Fruit fly (Drosophila melanogaster) whole organism, embryonic: ENCODE data around the gene Btnd.

Experiments
- BEAF-32 ChIP-seq: fragments of 200-800 bp; sonication (Bioruptor generic); optimal IDR thresholded peaks from 3 replicates; lab custom pipeline; 2017; ENCODE audit warnings: missing biosample characterization, missing genetic modification characterization, mild to moderate bottlenecking, moderate library complexity, missing genetic modification reagents
- CG10147 ChIP-seq: fragments of 200-800 bp; sonication (Bioruptor generic); optimal IDR thresholded peaks from 2 replicates; lab custom pipeline; 2019; ENCODE audit warnings: missing biosample characterization, mild to moderate bottlenecking, missing genetic modification characterization, moderate library complexity
- CG10431 ChIP-seq: fragments of 200-800 bp; sonication (Bioruptor generic); optimal IDR thresholded peaks from 3 replicates; lab custom pipeline; 2018; ENCODE audit warnings: missing biosample characterization, mild to moderate bottlenecking, missing genetic modification characterization
- CG10462 ChIP-seq: fragments of 200-800 bp; sonication (Bioruptor generic); optimal IDR thresholded peaks from 2 replicates; lab custom pipeline; 2016; ENCODE audit warnings: missing biosample characterization, missing genetic modification characterization
- CG1233 ChIP-seq: fragments of 200-800 bp; sonication (Bioruptor generic); optimal IDR thresholded peaks from 4 replicates; lab custom pipeline; 2018; ENCODE audit warnings: missing biosample characterization, mild to moderate bottlenecking, missing genetic modification characterization
- CG15269 ChIP-seq: fragments of 200-800 bp; sonication (Bioruptor generic); optimal IDR thresholded peaks from 2 replicates; lab custom pipeline; 2018; ENCODE audit warnings: missing biosample characterization, mild to moderate bottlenecking, missing genetic modification characterization, moderate library complexity
- CG15601 ChIP-seq: fragments of 200-800 bp; sonication (Bioruptor generic); optimal IDR thresholded peaks from 3 replicates; lab custom pipeline; 2019; ENCODE audit warnings: missing biosample characterization, mild to moderate bottlenecking, missing genetic modification characterization, moderate library complexity
- CG17568 ChIP-seq: fragments of 200-800 bp; sonication (Bioruptor generic); optimal IDR thresholded peaks from 2 replicates; lab custom pipeline; 2018; ENCODE audit warnings: missing biosample characterization, mild to moderate bottlenecking, missing genetic modification characterization, moderate library complexity
- CG1792 ChIP-seq: fragments of 200-800 bp; sonication (Bioruptor generic); optimal IDR thresholded peaks from 2 replicates; lab custom pipeline; 2016; ENCODE audit warnings: missing biosample characterization, missing genetic modification characterization
- CG2875 ChIP-seq: fragments of 200-800 bp; sonication (Bioruptor generic); optimal IDR thresholded peaks from 2 replicates; lab custom pipeline; 2017; ENCODE audit warnings: missing biosample characterization, mild to moderate bottlenecking, missing genetic modification characterization, missing genetic modification reagents
- CG30020 ChIP-seq: fragments of 200-800 bp; optimal IDR thresholded peaks from 2 replicates; lab custom pipeline; 2019; ENCODE audit warnings: missing biosample characterization, mild to moderate bottlenecking, missing genetic modification characterization, moderate library complexity
- CG31224 ChIP-seq: fragments of 200-800 bp; sonication (Bioruptor generic); IDR thresholded peaks from 2 replicates; pipeline ENCODE4 v1.3.6; 2022; ENCODE audit warnings: missing biosample characterization, missing genetic modification characterization
- CG32767 ChIP-seq: fragments of 200-800 bp; sonication (Bioruptor generic); IDR thresholded peaks from 2 replicates; pipeline ENCODE4 v1.3.6; 2022; ENCODE audit warnings: missing biosample characterization, missing genetic modification characterization
- CG32772 ChIP-seq: fragments of 200-800 bp; sonication (Bioruptor generic); IDR thresholded peaks from 2 replicates; pipeline ENCODE4 v1.3.6; 2022; ENCODE audit warnings: missing biosample characterization, missing genetic modification characterization
- CG3838 ChIP-seq: fragments of 200-800 bp; sonication (Bioruptor generic); optimal IDR thresholded peaks from 3 replicates; lab custom pipeline; 2016; ENCODE audit warnings: missing biosample characterization, missing genetic modification characterization
- CG6654 ChIP-seq: fragments of 200-800 bp; sonication (Bioruptor generic); optimal IDR thresholded peaks from 2 replicates; lab custom pipeline; 2017; ENCODE audit warnings: missing biosample characterization, mild to moderate bottlenecking, missing genetic modification characterization
- CG6854 ChIP-seq: fragments of 200-800 bp; sonication (Bioruptor generic); optimal IDR thresholded peaks from 3 replicates; lab custom pipeline; 2017; ENCODE audit warnings: missing biosample characterization, mild to moderate bottlenecking, missing genetic modification characterization
- CG7786 ChIP-seq: fragments of 200-800 bp; sonication (Bioruptor generic); optimal IDR thresholded peaks from 2 replicates; lab custom pipeline; 2016; ENCODE audit warnings: missing biosample characterization, missing genetic modification characterization
- CG9797 ChIP-seq: fragments of 200-800 bp; sonication (Bioruptor generic); optimal IDR thresholded peaks from 3 replicates; lab custom pipeline; 2018; ENCODE audit warnings: missing biosample characterization, mild to moderate bottlenecking, missing genetic modification characterization
- CG9817 ChIP-seq: fragments of 200-800 bp; sonication (Bioruptor generic); optimal IDR thresholded peaks from 2 replicates; lab custom pipeline; 2018; ENCODE audit warnings: missing biosample characterization, mild to moderate bottlenecking, missing genetic modification characterization, moderate library complexity
- CrebB ChIP-seq: fragments of 200-800 bp; sonication (Bioruptor generic); optimal IDR thresholded peaks from 3 replicates; lab custom pipeline; 2018; ENCODE audit warnings: missing biosample characterization, mild to moderate bottlenecking, missing genetic modification characterization
- D ChIP-seq, 2 experiments: fragments of 200-800 bp in 1 of 2; fragments of >200 bp in 1 of 2; sonication (Bioruptor generic) in 1 of 2; optimal IDR thresholded peaks; 2 replicates in 1 of 2; 3 replicates in 1 of 2; lab custom pipeline; 2017; ENCODE audit warnings: mild to moderate bottlenecking in 1 of 2, missing biosample characterization in 1 of 2, missing genetic modification characterization in 1 of 2, missing genetic modification reagents in 1 of 2
- D19A ChIP-seq: fragments of 200-800 bp; optimal IDR thresholded peaks from 3 replicates; lab custom pipeline; 2019; ENCODE audit warnings: missing biosample characterization, mild to moderate bottlenecking, missing genetic modification characterization, moderate library complexity
- Drgx ChIP-seq: fragments of 200-800 bp; sonication (Bioruptor generic); IDR thresholded peaks from 2 replicates; pipeline ENCODE4 v1.3.6; 2022; ENCODE audit warnings: missing biosample characterization, missing genetic modification characterization
- Elba2 ChIP-seq: fragments of 200-800 bp; sonication (Bioruptor generic); optimal IDR thresholded peaks from 3 replicates; lab custom pipeline; 2016; ENCODE audit warnings: missing biosample characterization, missing genetic modification characterization
- H2.0 ChIP-seq: fragments of 200-800 bp; sonication (Bioruptor generic); IDR thresholded peaks from 2 replicates; pipeline ENCODE4 v1.3.6; 2022; ENCODE audit warnings: missing biosample characterization, missing genetic modification characterization
- HmgD ChIP-seq: fragments of 200-800 bp; sonication (Bioruptor generic); optimal IDR thresholded peaks from 3 replicates; lab custom pipeline; 2016; ENCODE audit warnings: missing biosample characterization, missing genetic modification characterization
- Kr ChIP-seq: fragments of 200-800 bp; sonication (Bioruptor generic); optimal IDR thresholded peaks from 2 replicates; lab custom pipeline; 2017; ENCODE audit warnings: missing biosample characterization, mild to moderate bottlenecking, missing genetic modification characterization
- MTF-1 ChIP-seq: fragments of 200-800 bp; sonication (Bioruptor generic); optimal IDR thresholded peaks from 2 replicates; lab custom pipeline; 2018; ENCODE audit warnings: missing biosample characterization, mild to moderate bottlenecking, missing genetic modification characterization, borderline replicate concordance
- Mes4 ChIP-seq: fragments of 200-800 bp; sonication (Bioruptor generic); optimal IDR thresholded peaks from 2 replicates; lab custom pipeline; 2016; ENCODE audit warnings: missing biosample characterization, missing genetic modification characterization
- NC2α ChIP-seq: fragments of 200-800 bp; sonication (Bioruptor generic); optimal IDR thresholded peaks from 2 replicates; lab custom pipeline; 2016; ENCODE audit warnings: missing biosample characterization, missing genetic modification characterization
- Neu2 ChIP-seq: fragments of 200-800 bp; sonication (Bioruptor generic); optimal IDR thresholded peaks from 3 replicates; lab custom pipeline; 2016; ENCODE audit warnings: missing biosample characterization, missing genetic modification characterization, borderline replicate concordance
- Rx ChIP-seq: fragments of 200-800 bp; sonication (Bioruptor generic); IDR thresholded peaks from 2 replicates; pipeline ENCODE4 v1.3.6; 2022; ENCODE audit warnings: missing biosample characterization, missing genetic modification characterization
- Scr ChIP-seq: fragments of 200-800 bp; sonication (Bioruptor generic); IDR thresholded peaks from 2 replicates; pipeline ENCODE4 v1.3.6; 2022; ENCODE audit warnings: missing biosample characterization, missing genetic modification characterization; ENCODE audit not compliant: partially characterized antibody
- Sin3A ChIP-seq: fragments of >200 bp; optimal IDR thresholded peaks from 2 replicates; lab custom pipeline; 2018
- Ssrp ChIP-seq: fragments of 200-800 bp; sonication (Bioruptor generic); optimal IDR thresholded peaks from 2 replicates; lab custom pipeline; 2018; ENCODE audit warnings: missing biosample characterization, mild to moderate bottlenecking, missing genetic modification characterization, moderate library complexity
- cad ChIP-seq: fragments of >200 bp; optimal IDR thresholded peaks from 2 replicates; lab custom pipeline; 2017; ENCODE audit warnings: missing biosample characterization, missing genetic modification characterization
- chm ChIP-seq: fragments of 200-800 bp; sonication (Bioruptor generic); IDR thresholded peaks from 2 replicates; pipeline ENCODE4 v1.3.6; 2022; ENCODE audit warnings: missing biosample characterization, missing genetic modification characterization
- esg ChIP-seq: fragments of 200-800 bp; sonication (Bioruptor generic); conservative IDR thresholded peaks from 2 replicates; pipeline ENCODE4 v1.3.6; 2022; ENCODE audit warnings: missing biosample characterization, missing genetic modification characterization
- eve ChIP-seq, 2 experiments: fragments of >200 bp; optimal IDR thresholded peaks; 2 replicates each; lab custom pipeline; 2017; ENCODE audit warnings: missing biosample characterization in 2 of 2, missing genetic modification characterization in 2 of 2
- eyg ChIP-seq: fragments of 200-800 bp; sonication (Bioruptor generic); optimal IDR thresholded peaks from 3 replicates; lab custom pipeline; 2016; ENCODE audit warnings: missing biosample characterization, missing genetic modification characterization
- inv ChIP-seq: fragments of 200-800 bp; sonication (Bioruptor generic); IDR thresholded peaks from 2 replicates; pipeline ENCODE4 v1.3.6; 2022; ENCODE audit warnings: missing biosample characterization, missing genetic modification characterization; ENCODE audit not compliant: partially characterized antibody
- jumu ChIP-seq: fragments of 200-800 bp; sonication (Bioruptor generic); optimal IDR thresholded peaks from 3 replicates; lab custom pipeline; 2016; ENCODE audit warnings: missing biosample characterization, missing genetic modification characterization
- ken ChIP-seq: fragments of 200-800 bp; sonication (Bioruptor generic); IDR thresholded peaks from 3 replicates; pipeline ENCODE4 v1.3.6; 2022; ENCODE audit warnings: missing biosample characterization, missing genetic modification characterization
- oc ChIP-seq: fragments of 200-800 bp; sonication (Bioruptor generic); optimal IDR thresholded peaks from 2 replicates; lab custom pipeline; 2018; ENCODE audit warnings: missing biosample characterization, mild to moderate bottlenecking, missing genetic modification characterization, moderate library complexity
- ro ChIP-seq: fragments of 200-800 bp; sonication (Bioruptor generic); IDR thresholded peaks from 2 replicates; pipeline ENCODE4 v1.3.6; 2022; ENCODE audit warnings: missing biosample characterization, missing genetic modification characterization
- sens-2 ChIP-seq: fragments of 200-800 bp; sonication (Bioruptor generic); IDR thresholded peaks from 2 replicates; pipeline ENCODE4 v1.3.6; 2022; ENCODE audit warnings: missing biosample characterization, missing genetic modification characterization
- slp2 ChIP-seq: fragments of 200-800 bp; sonication (Bioruptor generic); optimal IDR thresholded peaks from 2 replicates; lab custom pipeline; 2016; ENCODE audit warnings: missing biosample characterization, missing genetic modification characterization
- usp ChIP-seq: fragments of >200 bp; optimal IDR thresholded peaks from 2 replicates; lab custom pipeline; 2017; ENCODE audit warnings: missing biosample characterization, missing genetic modification characterization
- wdn ChIP-seq: fragments of 200-800 bp; sonication (Bioruptor generic); IDR thresholded peaks from 2 replicates; pipeline ENCODE4 v1.3.6; 2022; ENCODE audit warnings: missing biosample characterization, missing genetic modification characterization
- zfh2 ChIP-seq: fragments of 200-800 bp; sonication (Bioruptor generic); optimal IDR thresholded peaks from 2 replicates; lab custom pipeline; 2016; ENCODE audit warnings: missing biosample characterization, missing genetic modification characterization

The Btnd gene

DNA sequence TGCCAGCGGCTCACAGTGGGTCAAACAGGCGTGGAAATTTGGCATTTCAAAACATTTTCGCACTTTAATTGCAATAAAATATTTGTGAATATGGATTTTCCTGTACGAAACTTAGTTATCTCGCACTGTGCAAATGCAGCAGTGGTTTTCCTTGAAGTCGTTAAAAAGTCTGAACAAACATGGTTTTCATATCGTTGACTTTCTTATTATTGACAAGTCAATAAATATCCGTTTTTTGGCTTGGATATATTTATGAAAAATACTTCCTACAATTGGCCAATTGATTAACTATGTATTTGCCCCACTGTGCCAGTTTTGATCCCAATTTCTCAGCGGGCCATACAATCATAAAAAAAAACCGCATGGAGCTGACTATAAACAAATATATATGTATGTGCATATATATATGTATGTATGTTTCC, 46.3 kb upstream of the Btnd start (continued):
- TF ChIP-seq D19A (tag; lab: Kevin White, UChicago) (peak; percentile 93), eyg (peak; percentile 86), NC2α (GFP tag; lab: Kevin White, UChicago) (peak; percentile 92), CG9817 (tag; lab: Kevin White, UChicago) (peak; percentile 91), HmgD (GFP tag; lab: Kevin White, UChicago) (peak; percentile 91), chm (GFP tag; lab: Robert Waterston, UW) (peak; percentile 83), Scr (GFP tag; lab: Robert Waterston, UW) (0 out of 2 replicates have a peak, but pooled peaks have one; percentile 33), CG2875 (peak; percentile 97), inv (0 out of 2 replicates have a peak, but pooled peaks have one; percentile 34), CG15269 (tag; lab: Kevin White, UChicago) (peak; percentile 98), CG10462 (GFP tag; lab: Kevin White, UChicago) (peak; percentile 92), esg (peak; percentile 94), CG1792 (peak; percentile 85), wdn (GFP tag; lab: Robert Waterston, UW) (peak; percentile 91), slp2 (GFP tag; lab: Kevin White, UChicago) (peak; percentile 96), ro (GFP tag; lab: Robert Waterston, UW) (peak; percentile 83), CG7786 (GFP tag; lab: Kevin White, UChicago) (peak; percentile 95), Sin3A (no peak), Neu2 (GFP tag; lab: Kevin White, UChicago) (peak; percentile 81), BEAF-32 (GFP tag; lab: Kevin White, UChicago) (peak; percentile 7), CG10431 (peak; percentile 50), CG32772 (GFP tag; lab: Robert Waterston, UW) (peak; percentile 95), CG32767 (GFP tag; lab: Robert Waterston, UW) (peak; percentile 96), CG6854 (GFP tag; lab: Kevin White, UChicago) (peak; percentile 92), Elba2 (GFP tag; lab: Kevin White, UChicago) (peak; percentile 31), sens-2 (GFP tag; lab: Robert Waterston, UW) (peak; percentile 90), CG15601 (peak; percentile 93), Mes4 (peak; percentile 96), H2.0 (peak; percentile 88), Drgx (GFP tag; lab: Robert Waterston, UW) (peak; percentile 95), MTF-1 (peak; percentile 85), CG1233 (GFP tag; lab: Kevin White, UChicago) (peak; percentile 91), CrebB (peak; percentile 87), CG31224 (peak; percentile 81), Rx (GFP tag; lab: Robert Waterston, UW) (peak; percentile 91), Kr (GFP tag; lab: Kevin White, UChicago) (no peak), jumu (GFP tag; lab: Kevin White, UChicago) (peak; percentile 96), oc (tag; lab: Kevin White, UChicago) (peak; percentile 95), CG17568 (peak; percentile 91), D (optimal IDR thresholded peaks at IDR 0.05; lab: Kevin White, UChicago) (no peak), D (GFP tag; optimal IDR thresholded peaks at IDR 0.05; lab: Kevin White, UChicago) (peak; percentile 96), usp (GFP tag; lab: Kevin White, UChicago) (no peak), eve (GFP tag; optimal IDR thresholded peaks at IDR 0.05; lab: Kevin White, UChicago) (no peak), ken (GFP tag; lab: Robert Waterston, UW) (peak; percentile 95), CG6654 (peak; percentile 86), zfh2 (peak; percentile 89), CG10147 (GFP tag; lab: Kevin White, UChicago) (peak; percentile 92), Ssrp (tag; lab: Kevin White, UChicago) (peak; percentile 97), cad (GFP tag; lab: Kevin White, UChicago) (no peak), CG3838 (GFP tag; lab: Kevin White, UChicago) (peak; percentile 86), CG30020 (tag; lab: Kevin White, UChicago) (peak; percentile 76), CG9797 (GFP tag; lab: Kevin White, UChicago) (peak; percentile 35)
